Worm (Caenorhabditis elegans) whole organism, young adult: Measurements from ENCODE around the gene F34D10.3.

Experiments
- B0035.1 ChIP-seq: sonication (generic microtip); optimal IDR thresholded peaks from 2 replicates; lab custom pipeline; 2016; ENCODE audit warnings: missing genetic modification characterization, mild to moderate bottlenecking, missing compliant biosample characterization, missing genotype, missing genetic modification reagents
- B0336.3 ChIP-seq: fragments of 200-800 bp; sonication (Bioruptor generic); IDR thresholded peaks from 2 replicates; pipeline ENCODE4 v1.3.6; 2022; ENCODE audit warnings: missing genetic modification characterization, missing compliant biosample characterization
- D2030.7 ChIP-seq: fragments of 200-800 bp; sonication (Bioruptor generic); IDR thresholded peaks from 2 replicates; pipeline ENCODE4 v1.3.6; 2022; ENCODE audit warnings: missing genetic modification reagents, missing genetic modification characterization, missing compliant biosample characterization
- F33H1.4 ChIP-seq: fragments of 200-800 bp; sonication (Bioruptor generic); IDR thresholded peaks from 2 replicates; pipeline ENCODE4 v1.3.6; 2022; ENCODE audit warnings: missing genetic modification reagents, missing genetic modification characterization, missing compliant biosample characterization
- F39B2.1 ChIP-seq: fragments of 200-800 bp; sonication (Bioruptor generic); IDR thresholded peaks from 2 replicates; pipeline ENCODE4 v1.3.6; 2022; ENCODE audit warnings: missing genetic modification reagents, missing genetic modification characterization, missing compliant biosample characterization
- F49E8.2 ChIP-seq: sonication (generic microtip); optimal IDR thresholded peaks from 3 replicates; lab custom pipeline; 2017; ENCODE audit warnings: missing genetic modification characterization, mild to moderate bottlenecking, missing compliant biosample characterization, antibody characterized with exemption, moderate library complexity; ENCODE audit not compliant: insufficient read depth
- akir-1 ChIP-seq: fragments of 200-800 bp; sonication (Bioruptor generic); optimal IDR thresholded peaks from 2 replicates; lab custom pipeline; 2018; ENCODE audit warnings: mild to moderate bottlenecking, missing genetic modification characterization, moderate library complexity, missing compliant biosample characterization
- ama-1 ChIP-seq, 3 experiments: fragments of 150-350 bp in 1 of 3; sonication (generic microtip) in 2 of 3; optimal IDR thresholded peaks; 2 replicates each; lab custom pipeline; 2014 to 2018; ENCODE audit warnings: missing biosample characterization in 2 of 3, missing genetic modification characterization in 2 of 3, missing genetic modification reagents in 2 of 3
- athp-1 ChIP-seq: sonication (generic microtip); optimal IDR thresholded peaks from 2 replicates; lab custom pipeline; 2017; ENCODE audit warnings: mild to moderate bottlenecking, missing genetic modification characterization, missing compliant biosample characterization
- attf-3 ChIP-seq: fragments of 200-800 bp; sonication (Bioruptor generic); conservative IDR thresholded peaks from 2 replicates; pipeline ENCODE4 v1.3.6; 2022; ENCODE audit warnings: missing genetic modification reagents, missing genetic modification characterization, missing compliant biosample characterization
- attf-6 ChIP-seq: fragments of 200-800 bp; sonication (Bioruptor generic); IDR thresholded peaks from 2 replicates; pipeline ENCODE4 v1.3.6; 2022; ENCODE audit warnings: missing genetic modification reagents, missing genetic modification characterization, missing compliant biosample characterization
- ceh-100 ChIP-seq: fragments of 200-800 bp; sonication (Bioruptor generic); IDR thresholded peaks from 2 replicates; pipeline ENCODE4 v1.3.6; 2022; ENCODE audit warnings: missing genetic modification reagents, missing genetic modification characterization, missing compliant biosample characterization
- efl-1 ChIP-seq: fragments of 150-350 bp; optimal IDR thresholded peaks from 2 replicates; lab custom pipeline; 2014; ENCODE audit warnings: missing biosample characterization, missing genetic modification reagents, missing genetic modification characterization
- egrh-3 ChIP-seq: fragments of 200-800 bp; sonication (Bioruptor generic); IDR thresholded peaks from 2 replicates; pipeline ENCODE4 v1.3.6; 2022; ENCODE audit warnings: missing genetic modification reagents, missing genetic modification characterization, missing compliant biosample characterization
- ekl-4 ChIP-seq: fragments of 200-800 bp; sonication (Bioruptor generic); IDR thresholded peaks from 2 replicates; pipeline ENCODE4 v1.3.6; 2022; ENCODE audit warnings: missing genetic modification reagents, missing genetic modification characterization, missing compliant biosample characterization
- him-1 ChIP-seq: sonication (generic microtip); optimal IDR thresholded peaks from 2 replicates; lab custom pipeline; 2016; ENCODE audit warnings: missing genotype, missing genetic modification reagents, missing genetic modification characterization, missing compliant biosample characterization
- hrde-1 ChIP-seq: sonication (generic microtip); optimal IDR thresholded peaks from 2 replicates; lab custom pipeline; 2016; ENCODE audit warnings: missing genetic modification characterization, mild to moderate bottlenecking, missing compliant biosample characterization, moderate library complexity, missing genotype, missing genetic modification reagents, borderline replicate concordance
- hsf-1 ChIP-seq: fragments of 200-800 bp; sonication (Bioruptor generic); IDR thresholded peaks from 2 replicates; pipeline ENCODE4 v1.3.6; 2022; ENCODE audit warnings: missing genetic modification reagents, missing genetic modification characterization, missing compliant biosample characterization
- lag-1 ChIP-seq: fragments of 200-800 bp; sonication (Bioruptor generic); IDR thresholded peaks from 2 replicates; pipeline ENCODE4 v1.3.6; 2022; ENCODE audit warnings: missing genetic modification reagents, missing genetic modification characterization, missing compliant biosample characterization
- let-607 ChIP-seq, 2 experiments: fragments of 200-800 bp in 1 of 2; sonication (Bioruptor generic) in 1 of 2; sonication (generic microtip) in 1 of 2; optimal IDR thresholded peaks; 2 replicates each; lab custom pipeline; 2016 to 2018; ENCODE audit warnings: mild to moderate bottlenecking in 2 of 2, missing compliant biosample characterization in 2 of 2, missing genetic modification characterization in 2 of 2, moderate library complexity in 2 of 2, missing genotype in 1 of 2
- lin-40 ChIP-seq: sonication (generic microtip); optimal IDR thresholded peaks from 2 replicates; lab custom pipeline; 2016; ENCODE audit warnings: missing genetic modification characterization, mild to moderate bottlenecking, missing compliant biosample characterization, missing genotype, missing genetic modification reagents
- lin-54 ChIP-seq: fragments of 200-800 bp; sonication (Bioruptor generic); optimal IDR thresholded peaks from 2 replicates; lab custom pipeline; 2018; ENCODE audit warnings: mild to moderate bottlenecking, missing genetic modification characterization, missing compliant biosample characterization
- lsl-1 ChIP-seq: fragments of 200-800 bp; sonication (Bioruptor generic); optimal IDR thresholded peaks from 2 replicates; lab custom pipeline; 2018; ENCODE audit warnings: mild to moderate bottlenecking, missing genetic modification characterization, moderate library complexity, missing compliant biosample characterization
- madf-6 ChIP-seq: fragments of 200-800 bp; sonication (Bioruptor generic); IDR thresholded peaks from 2 replicates; pipeline ENCODE4 v1.3.6; 2022; ENCODE audit warnings: missing genetic modification reagents, missing genetic modification characterization, missing compliant biosample characterization
- madf-8 ChIP-seq: fragments of 200-800 bp; sonication (Bioruptor generic); conservative IDR thresholded peaks from 2 replicates; pipeline ENCODE4 v1.3.6; 2022; ENCODE audit warnings: missing genetic modification reagents, missing genetic modification characterization, missing compliant biosample characterization
- mcd-1 ChIP-seq: fragments of 200-800 bp; sonication (Bioruptor generic); IDR thresholded peaks from 2 replicates; pipeline ENCODE4 v1.3.6; 2022; ENCODE audit warnings: missing genetic modification reagents, missing genetic modification characterization, missing compliant biosample characterization
- mes-4 ChIP-seq: sonication (generic microtip); optimal IDR thresholded peaks from 2 replicates; lab custom pipeline; 2016; ENCODE audit warnings: missing genotype, missing genetic modification characterization, missing compliant biosample characterization
- nfya-1 ChIP-seq: sonication (generic microtip); optimal IDR thresholded peaks from 2 replicates; lab custom pipeline; 2017; ENCODE audit warnings: antibody characterized with exemption, missing compliant biosample characterization, missing genetic modification characterization, borderline replicate concordance; ENCODE audit not compliant: insufficient read depth
- snpc-1.3 ChIP-seq: sonication (generic microtip); optimal IDR thresholded peaks from 2 replicates; lab custom pipeline; 2017; ENCODE audit warnings: missing genetic modification characterization, mild to moderate bottlenecking, missing compliant biosample characterization, antibody characterized with exemption, moderate library complexity, missing genotype, missing genetic modification reagents; ENCODE audit not compliant: insufficient read depth
- snpc-3.4 ChIP-seq: sonication (generic microtip); optimal IDR thresholded peaks from 2 replicates; lab custom pipeline; 2017; ENCODE audit warnings: missing genetic modification characterization, mild to moderate bottlenecking, missing compliant biosample characterization, antibody characterized with exemption, moderate library complexity, missing genotype, missing genetic modification reagents
- tbp1 ChIP-seq: fragments of 200-800 bp; sonication (Bioruptor generic); optimal IDR thresholded peaks from 2 replicates; lab custom pipeline; 2018; ENCODE audit warnings: mild to moderate bottlenecking, missing genetic modification characterization, missing compliant biosample characterization
- tlf-1 ChIP-seq: fragments of 200-800 bp; sonication (Bioruptor generic); optimal IDR thresholded peaks from 2 replicates; lab custom pipeline; 2018; ENCODE audit warnings: mild to moderate bottlenecking, missing genetic modification characterization, missing compliant biosample characterization
- unc-130 ChIP-seq: sonication (generic microtip); optimal IDR thresholded peaks from 2 replicates; lab custom pipeline; 2016; ENCODE audit warnings: missing genetic modification reagents, missing genetic modification characterization, missing compliant biosample characterization
- zim-3 ChIP-seq: sonication (generic microtip); optimal IDR thresholded peaks from 2 replicates; lab custom pipeline; 2017; ENCODE audit warnings: mild to moderate bottlenecking, missing genetic modification characterization, moderate library complexity, missing compliant biosample characterization
- ztf-22 ChIP-seq: fragments of 200-800 bp; sonication (Bioruptor generic); optimal IDR thresholded peaks from 2 replicates; lab custom pipeline; 2018; ENCODE audit warnings: mild to moderate bottlenecking, missing genetic modification characterization, moderate library complexity, missing compliant biosample characterization
- ztf-6 ChIP-seq: fragments of 200-800 bp; sonication (Bioruptor generic); IDR thresholded peaks from 2 replicates; pipeline ENCODE4 v1.3.6; 2022; ENCODE audit warnings: missing genetic modification reagents, missing genetic modification characterization, missing compliant biosample characterization

The F34D10.3 gene

ce11 chrIII:3716073-3716659 is 17.9 kb upstream of the F34D10.3 start:
- TF ChIP-seq zim-3 (tag; lab: Kevin White, UChicago) (no peak), mcd-1 (GFP tag; lab: Robert Waterston, UW) (peak; percentile 51; the same call in 1 of the 2 replicates)

ce11 chrIII:3719564-3719963 is 14.5 kb upstream of the F34D10.3 start, which contains the start of gene C14B1.8:
Gene C14B1.8, minus strand, starts transcription at chrIII:3719680.
- TF ChIP-seq mes-4 (no peak), B0035.1 (tag; lab: Kevin White, UChicago) (no peak), madf-6 (GFP tag; lab: Robert Waterston, UW) (peak; percentile 50), him-1 (tag; lab: Kevin White, UChicago) (peak; percentile 74), madf-8 (no peak), attf-3 (GFP tag; lab: Robert Waterston, UW) (no peak), tlf-1 (GFP tag; lab: Kevin White, UChicago) (no peak), nfya-1 (tag; lab: Kevin White, UChicago) (no peak), ztf-22 (GFP tag; lab: Kevin White, UChicago) (no peak), hrde-1 (tag; lab: Kevin White, UChicago) (peak; percentile 23), ama-1 (optimal IDR thresholded peaks at IDR 0.05; lab: Kevin White, UChicago) (no peak), ama-1 (GFP tag; optimal IDR thresholded peaks at IDR 0.05; lab: Kevin White, UChicago) (peak in 1 of 2 experiments; percentile 19), ekl-4 (GFP tag; lab: Robert Waterston, UW) (0 out of 2 replicates have a peak, but pooled peaks have one; percentile 23), F39B2.1 (GFP tag; lab: Robert Waterston, UW) (no peak), hsf-1 (peak; percentile 45; the same call in 1 of the 2 replicates), attf-6 (GFP tag; lab: Robert Waterston, UW) (0 out of 2 replicates have a peak, but pooled peaks have one; percentile 36), akir-1 (GFP tag; lab: Kevin White, UChicago) (no peak), ceh-100 (GFP tag; lab: Robert Waterston, UW) (0 out of 2 replicates have a peak, but pooled peaks have one; percentile 29), B0336.3 (peak; percentile 18; the same call in 1 of the 2 replicates), athp-1 (tag; lab: Kevin White, UChicago) (peak; percentile 17), snpc-3.4 (peak; percentile 34), lin-40 (tag; lab: Kevin White, UChicago) (no peak), F49E8.2 (tag; lab: Kevin White, UChicago) (peak; percentile 12), snpc-1.3 (tag; lab: Kevin White, UChicago) (peak; percentile 27), unc-130 (peak; percentile 61)

ce11 chrIII:3723726-3724125 is 10.3 kb upstream of the F34D10.3 start:
- no peak for TF ChIP-seq lag-1 (GFP tag; lab: Robert Waterston, UW)
- TF ChIP-seq tbp1 (GFP tag; lab: Kevin White, UChicago): peak; percentile 4
- peak; percentile 61; the same call in 1 of the 2 replicates for TF ChIP-seq madf-6 (GFP tag; lab: Robert Waterston, UW)
- no peak for TF ChIP-seq ztf-6 (GFP tag; lab: Robert Waterston, UW)
- no peak for TF ChIP-seq egrh-3 (GFP tag; lab: Robert Waterston, UW)
- peak; percentile 56 for TF ChIP-seq D2030.7 (GFP tag; lab: Robert Waterston, UW)
- TF ChIP-seq madf-8: peak; percentile 60
- no peak for TF ChIP-seq ama-1 (optimal IDR thresholded peaks at IDR 0.05; lab: Kevin White, UChicago)
- peak in 1 of 2 experiments; percentile 12 for TF ChIP-seq ama-1 (GFP tag; optimal IDR thresholded peaks at IDR 0.05; lab: Kevin White, UChicago)
- TF ChIP-seq lin-54 (GFP tag; lab: Kevin White, UChicago): peak; percentile 63
- peak; percentile 88 for TF ChIP-seq hsf-1
- no peak for TF ChIP-seq let-607 (tag; optimal IDR thresholded peaks at IDR 0.05; lab: Kevin White, UChicago)
- peak; percentile 65 for TF ChIP-seq snpc-3.4
- peak; percentile 54 for TF ChIP-seq F33H1.4 (GFP tag; lab: Robert Waterston, UW)
- TF ChIP-seq efl-1 (GFP tag; lab: Kevin White, UChicago): peak; percentile 79
- TF ChIP-seq lsl-1 (GFP tag; lab: Kevin White, UChicago): peak; percentile 45
